Fruit fly (Drosophila melanogaster) whole organism, embryonic: ENCODE data around the gene Gcn5.

Source experiments
- ATbp ChIP-seq: fragments of 200-800 bp; sonication (Bioruptor generic); optimal IDR thresholded peaks from 2 replicates; lab custom pipeline; 2017; ENCODE audit warnings: missing biosample characterization, mild to moderate bottlenecking, missing genetic modification characterization, missing genetic modification reagents
- Antp ChIP-seq: fragments of 200-800 bp; sonication (Bioruptor generic); optimal IDR thresholded peaks from 3 replicates; lab custom pipeline; 2016; ENCODE audit warnings: missing biosample characterization, missing genetic modification characterization
- Atf-2 ChIP-seq: fragments of 200-800 bp; sonication (Bioruptor generic); optimal IDR thresholded peaks from 2 replicates; lab custom pipeline; 2016; ENCODE audit warnings: missing biosample characterization, missing genetic modification characterization
- CG10209 ChIP-seq: fragments of 200-800 bp; sonication (Bioruptor generic); optimal IDR thresholded peaks from 3 replicates; lab custom pipeline; 2017; ENCODE audit warnings: missing biosample characterization, mild to moderate bottlenecking, missing genetic modification characterization, missing genetic modification reagents
- CG10366 ChIP-seq: fragments of 200-800 bp; sonication (Bioruptor generic); IDR thresholded peaks from 2 replicates; pipeline ENCODE4 v1.3.6; 2022; ENCODE audit warnings: missing biosample characterization, missing genetic modification characterization
- CG14710 ChIP-seq: fragments of 200-800 bp; sonication (Bioruptor generic); optimal IDR thresholded peaks from 3 replicates; lab custom pipeline; 2019; ENCODE audit warnings: missing biosample characterization, mild to moderate bottlenecking, missing genetic modification characterization, moderate library complexity
- CG15479 ChIP-seq: fragments of 200-800 bp; sonication (Bioruptor generic); optimal IDR thresholded peaks from 3 replicates; lab custom pipeline; 2019; ENCODE audit warnings: missing biosample characterization, mild to moderate bottlenecking, missing genetic modification characterization, moderate library complexity
- CG18262 ChIP-seq: fragments of 200-800 bp; optimal IDR thresholded peaks from 3 replicates; lab custom pipeline; 2019; ENCODE audit warnings: missing biosample characterization, mild to moderate bottlenecking, missing genetic modification characterization, moderate library complexity
- CG1832 ChIP-seq: fragments of 200-800 bp; sonication (Bioruptor generic); optimal IDR thresholded peaks from 2 replicates; lab custom pipeline; 2017; ENCODE audit warnings: missing biosample characterization, mild to moderate bottlenecking, missing genetic modification characterization, inconsistent platforms
- CG18476 ChIP-seq: fragments of 200-800 bp; sonication (Bioruptor generic); optimal IDR thresholded peaks from 2 replicates; lab custom pipeline; 2016; ENCODE audit warnings: missing biosample characterization, mild to moderate bottlenecking, missing genetic modification characterization
- CG18764 ChIP-seq: fragments of 200-800 bp; sonication (Bioruptor generic); optimal IDR thresholded peaks from 3 replicates; lab custom pipeline; 2016; ENCODE audit warnings: missing biosample characterization, missing genetic modification characterization
- CG2875 ChIP-seq: fragments of 200-800 bp; sonication (Bioruptor generic); optimal IDR thresholded peaks from 2 replicates; lab custom pipeline; 2017; ENCODE audit warnings: missing biosample characterization, mild to moderate bottlenecking, missing genetic modification characterization, missing genetic modification reagents
- CG31441 ChIP-seq: fragments of 200-800 bp; sonication (Bioruptor generic); IDR thresholded peaks from 2 replicates; pipeline ENCODE4 v1.3.6; 2022; ENCODE audit warnings: missing biosample characterization, missing genetic modification characterization
- CG32532 ChIP-seq: fragments of 200-800 bp; sonication (Bioruptor generic); IDR thresholded peaks from 2 replicates; pipeline ENCODE4 v1.3.6; 2022; ENCODE audit warnings: missing biosample characterization, missing genetic modification characterization
- CG3847 ChIP-seq: fragments of 200-800 bp; sonication (Bioruptor generic); IDR thresholded peaks from 2 replicates; pipeline ENCODE4 v1.3.6; 2022; ENCODE audit warnings: missing biosample characterization, missing genetic modification characterization
- CG3995 ChIP-seq: fragments of 200-800 bp; sonication (Bioruptor generic); optimal IDR thresholded peaks from 3 replicates; lab custom pipeline; 2016; ENCODE audit warnings: missing biosample characterization, missing genetic modification characterization
- CG4404 ChIP-seq: fragments of 200-800 bp; sonication (Bioruptor generic); IDR thresholded peaks from 2 replicates; pipeline ENCODE4 v1.3.6; 2022; ENCODE audit warnings: missing biosample characterization, missing genetic modification characterization
- CG4854 ChIP-seq: fragments of 200-800 bp; sonication (Bioruptor generic); optimal IDR thresholded peaks from 2 replicates; lab custom pipeline; 2016; ENCODE audit warnings: missing biosample characterization, missing genetic modification characterization, inconsistent platforms
- CG7556 ChIP-seq: fragments of 200-800 bp; sonication (Bioruptor generic); optimal IDR thresholded peaks from 2 replicates; lab custom pipeline; 2017; ENCODE audit warnings: missing biosample characterization, mild to moderate bottlenecking, missing genetic modification characterization
- CTCF ChIP-seq: fragments of 200-800 bp; sonication (Bioruptor generic); optimal IDR thresholded peaks from 2 replicates; lab custom pipeline; 2017; ENCODE audit warnings: missing biosample characterization, mild to moderate bottlenecking, missing genetic modification characterization, moderate library complexity
- Doc3 ChIP-seq: fragments of 200-800 bp; sonication (Bioruptor generic); IDR thresholded peaks from 3 replicates; pipeline ENCODE4 v1.3.6; 2022; ENCODE audit warnings: missing biosample characterization, missing genetic modification characterization; ENCODE audit not compliant: partially characterized antibody
- HLHmδ ChIP-seq: fragments of 200-800 bp; sonication (Bioruptor generic); optimal IDR thresholded peaks from 2 replicates; lab custom pipeline; 2018; ENCODE audit warnings: missing biosample characterization, mild to moderate bottlenecking, missing genetic modification characterization, moderate library complexity
- MTF-1 ChIP-seq: fragments of 200-800 bp; sonication (Bioruptor generic); optimal IDR thresholded peaks from 2 replicates; lab custom pipeline; 2018; ENCODE audit warnings: missing biosample characterization, mild to moderate bottlenecking, missing genetic modification characterization, borderline replicate concordance
- Poxn ChIP-seq: fragments of 200-800 bp; sonication (Bioruptor generic); IDR thresholded peaks from 2 replicates; pipeline ENCODE4 v1.3.6; 2022; ENCODE audit warnings: missing biosample characterization, missing genetic modification characterization
- Sox100B ChIP-seq: fragments of 200-800 bp; sonication (Bioruptor generic); optimal IDR thresholded peaks from 3 replicates; lab custom pipeline; 2018; ENCODE audit warnings: missing biosample characterization, mild to moderate bottlenecking, missing genetic modification characterization
- abd-A ChIP-seq: fragments of 200-800 bp; sonication (Bioruptor generic); optimal IDR thresholded peaks from 3 replicates; lab custom pipeline; 2019; ENCODE audit warnings: missing biosample characterization, mild to moderate bottlenecking, missing genetic modification characterization, moderate library complexity
- ara ChIP-seq: fragments of 200-800 bp; sonication (Bioruptor generic); IDR thresholded peaks from 2 replicates; pipeline ENCODE4 v1.3.6; 2022; ENCODE audit warnings: missing biosample characterization, missing genetic modification characterization
- caup ChIP-seq: fragments of 200-800 bp; sonication (Bioruptor generic); optimal IDR thresholded peaks from 3 replicates; lab custom pipeline; 2017; ENCODE audit warnings: missing biosample characterization, mild to moderate bottlenecking, missing genetic modification characterization, moderate library complexity; ENCODE audit not compliant: severe bottlenecking
- exex ChIP-seq: fragments of 200-800 bp; sonication (Bioruptor generic); optimal IDR thresholded peaks from 4 replicates; lab custom pipeline; 2018; ENCODE audit warnings: missing biosample characterization, mild to moderate bottlenecking, missing genetic modification characterization, moderate library complexity
- fru ChIP-seq: fragments of >200 bp; optimal IDR thresholded peaks from 2 replicates; lab custom pipeline; 2017
- gem ChIP-seq: fragments of 200-800 bp; sonication (Bioruptor generic); optimal IDR thresholded peaks from 2 replicates; lab custom pipeline; 2019; ENCODE audit warnings: missing biosample characterization, mild to moderate bottlenecking, missing genetic modification characterization, moderate library complexity
- gro ChIP-seq: fragments of 200-800 bp; sonication (Bioruptor generic); optimal IDR thresholded peaks from 2 replicates; lab custom pipeline; 2016; ENCODE audit warnings: missing biosample characterization, missing genetic modification characterization
- hbn ChIP-seq: fragments of 200-800 bp; sonication (Bioruptor generic); IDR thresholded peaks from 2 replicates; pipeline ENCODE4 v1.3.6; 2022; ENCODE audit warnings: missing biosample characterization, missing genetic modification characterization; ENCODE audit not compliant: partially characterized antibody
- hth ChIP-seq: fragments of >200 bp; optimal IDR thresholded peaks from 2 replicates; lab custom pipeline; 2017; ENCODE audit warnings: inconsistent platforms
- jumu ChIP-seq: fragments of 200-800 bp; sonication (Bioruptor generic); optimal IDR thresholded peaks from 3 replicates; lab custom pipeline; 2016; ENCODE audit warnings: missing biosample characterization, missing genetic modification characterization
- kay ChIP-seq: fragments of 200-800 bp; sonication (Bioruptor generic); optimal IDR thresholded peaks from 2 replicates; lab custom pipeline; 2016; ENCODE audit warnings: missing biosample characterization, missing genetic modification characterization
- lola ChIP-seq, 3 experiments: fragments of >200 bp in 2 of 3; fragments of 200-800 bp in 1 of 3; sonication (Bioruptor generic) in 1 of 3; optimal IDR thresholded peaks; 2 replicates each; lab custom pipeline; 2017 to 2019; ENCODE audit warnings: missing biosample characterization in 3 of 3, missing genetic modification characterization in 3 of 3, mild to moderate bottlenecking in 1 of 3, moderate library complexity in 1 of 3
- mam ChIP-seq: fragments of 200-800 bp; sonication (Bioruptor generic); optimal IDR thresholded peaks from 3 replicates; lab custom pipeline; 2016; ENCODE audit warnings: missing biosample characterization, missing genetic modification characterization
- mld ChIP-seq: fragments of 200-800 bp; sonication (Bioruptor generic); IDR thresholded peaks from 3 replicates; pipeline ENCODE4 v1.3.6; 2022; ENCODE audit warnings: missing biosample characterization, missing genetic modification characterization; ENCODE audit not compliant: partially characterized antibody
- p53 ChIP-seq: fragments of 200-800 bp; sonication (Bioruptor generic); optimal IDR thresholded peaks from 2 replicates; lab custom pipeline; 2016; ENCODE audit warnings: missing biosample characterization, missing genetic modification characterization
- peb ChIP-seq: fragments of 200-800 bp; sonication (Bioruptor generic); IDR thresholded peaks from 2 replicates; pipeline ENCODE4 v1.3.6; 2022; ENCODE audit warnings: missing biosample characterization, missing genetic modification characterization
- pnt ChIP-seq: fragments of 200-800 bp; sonication (Bioruptor generic); optimal IDR thresholded peaks from 3 replicates; lab custom pipeline; 2016; ENCODE audit warnings: missing biosample characterization, missing genetic modification characterization
- pzg ChIP-seq: fragments of 200-800 bp; sonication (Bioruptor generic); optimal IDR thresholded peaks from 3 replicates; lab custom pipeline; 2018; ENCODE audit warnings: missing biosample characterization, mild to moderate bottlenecking, missing genetic modification characterization, moderate library complexity
- run ChIP-seq: fragments of 200-800 bp; sonication (Bioruptor generic); optimal IDR thresholded peaks from 3 replicates; lab custom pipeline; 2018; ENCODE audit warnings: missing biosample characterization, mild to moderate bottlenecking, missing genetic modification characterization
- sob ChIP-seq: fragments of 200-800 bp; sonication (Bioruptor generic); IDR thresholded peaks from 2 replicates; pipeline ENCODE4 v1.3.6; 2022; ENCODE audit warnings: missing biosample characterization, missing genetic modification characterization
- sqz ChIP-seq: fragments of 200-800 bp; sonication (Bioruptor generic); optimal IDR thresholded peaks from 3 replicates; lab custom pipeline; 2018; ENCODE audit warnings: missing biosample characterization, mild to moderate bottlenecking, missing genetic modification characterization
- stwl ChIP-seq: fragments of 200-800 bp; sonication (Bioruptor generic); optimal IDR thresholded peaks from 3 replicates; lab custom pipeline; 2018; ENCODE audit warnings: missing biosample characterization, mild to moderate bottlenecking, missing genetic modification characterization, moderate library complexity
- trh ChIP-seq: fragments of 200-800 bp; sonication (Bioruptor generic); optimal IDR thresholded peaks from 2 replicates; lab custom pipeline; 2016; ENCODE audit warnings: missing biosample characterization, missing genetic modification characterization
- unc-4 ChIP-seq: fragments of 200-800 bp; sonication (Bioruptor generic); IDR thresholded peaks from 2 replicates; pipeline ENCODE4 v1.3.6; 2022; ENCODE audit warnings: missing biosample characterization, missing genetic modification characterization; ENCODE audit not compliant: partially characterized antibody
- unpg ChIP-seq: fragments of 200-800 bp; sonication (Bioruptor generic); optimal IDR thresholded peaks from 3 replicates; lab custom pipeline; 2018; ENCODE audit warnings: missing biosample characterization, mild to moderate bottlenecking, missing genetic modification characterization, moderate library complexity
- usp ChIP-seq: fragments of >200 bp; optimal IDR thresholded peaks from 2 replicates; lab custom pipeline; 2017; ENCODE audit warnings: missing biosample characterization, missing genetic modification characterization

Gcn5 gene

dm6 chr3L:12482917-12483316 lies 40.9 kb downstream of the Gcn5 start (continued):
- no peak for TF ChIP-seq pzg (GFP tag; lab: Kevin White, UChicago)
- TF ChIP-seq Antp (GFP tag; lab: Kevin White, UChicago): peak; percentile 23
- peak; percentile 79 for TF ChIP-seq sqz (GFP tag; lab: Kevin White, UChicago)
- no peak for TF ChIP-seq mld (GFP tag; lab: Robert Waterston, UW)
- no peak for TF ChIP-seq hbn (GFP tag; lab: Robert Waterston, UW)
- peak; percentile 55 for TF ChIP-seq CG3847 (GFP tag; lab: Robert Waterston, UW)
- peak; percentile 71 for TF ChIP-seq CG2875 (GFP tag; lab: Kevin White, UChicago)
- no peak for TF ChIP-seq CG3995 (GFP tag; lab: Kevin White, UChicago)
- TF ChIP-seq CG7556 (GFP tag; lab: Kevin White, UChicago): peak; percentile 81
- peak; percentile 45 for TF ChIP-seq mam (GFP tag; lab: Kevin White, UChicago)
- no peak for TF ChIP-seq kay (GFP tag; lab: Kevin White, UChicago)
- TF ChIP-seq unpg (GFP tag; lab: Kevin White, UChicago): peak; percentile 69
- peak; percentile 62 for TF ChIP-seq trh (GFP tag; lab: Kevin White, UChicago)
- TF ChIP-seq lola (GFP tag; optimal IDR thresholded peaks at IDR 0.05; lab: Kevin White, UChicago): peak in 1 of 3 experiments; percentile 54
- peak; percentile 51 for TF ChIP-seq Atf-2 (GFP tag; lab: Kevin White, UChicago)
- peak; percentile 33; the same call in 1 of the 2 replicates for TF ChIP-seq CG4404 (GFP tag; lab: Robert Waterston, UW)
- no peak for TF ChIP-seq CG1832 (GFP tag; lab: Kevin White, UChicago)
- peak; percentile 90 for TF ChIP-seq CG31441
- peak; percentile 75 for TF ChIP-seq CG10209 (GFP tag; lab: Kevin White, UChicago)
- peak; percentile 57 for TF ChIP-seq CG10366
- peak; percentile 86 for TF ChIP-seq Sox100B
- TF ChIP-seq HLHmδ (GFP tag; lab: Kevin White, UChicago): no peak
- TF ChIP-seq caup (GFP tag; lab: Kevin White, UChicago): peak; percentile 56
- no peak for TF ChIP-seq MTF-1 (GFP tag; lab: Kevin White, UChicago)
- no peak for TF ChIP-seq usp
- TF ChIP-seq p53 (GFP tag; lab: Kevin White, UChicago): no peak
- TF ChIP-seq sob (GFP tag; lab: Robert Waterston, UW): peak; percentile 64
- TF ChIP-seq CTCF: no peak
- peak; percentile 32 for TF ChIP-seq exex (tag; lab: Kevin White, UChicago)
- peak; percentile 56 for TF ChIP-seq CG4854 (GFP tag; lab: Kevin White, UChicago)
- TF ChIP-seq peb: peak; percentile 55; the same call in 1 of the 2 replicates
- no peak for TF ChIP-seq Doc3
- TF ChIP-seq jumu: peak; percentile 22
- TF ChIP-seq gro (GFP tag; lab: Kevin White, UChicago): peak; percentile 33
- TF ChIP-seq fru (lab: Kevin White, UChicago): no peak
- no peak for TF ChIP-seq Poxn
- peak; percentile 67 for TF ChIP-seq ATbp (GFP tag; lab: Kevin White, UChicago)
- no peak for TF ChIP-seq stwl
- peak; percentile 57 for TF ChIP-seq CG18476 (GFP tag; lab: Kevin White, UChicago)
- peak; percentile 32 for TF ChIP-seq pnt (GFP tag; lab: Kevin White, UChicago)
- no peak for TF ChIP-seq unc-4 (GFP tag; lab: Robert Waterston, UW)
- TF ChIP-seq run (tag; lab: Kevin White, UChicago): peak; percentile 54
- peak; percentile 41; the same call in 1 of the 2 replicates for TF ChIP-seq ara (GFP tag; lab: Robert Waterston, UW)
- TF ChIP-seq abd-A (tag; lab: Kevin White, UChicago): no peak
- TF ChIP-seq hth: no peak
- no peak for TF ChIP-seq CG15479 (GFP tag; lab: Kevin White, UChicago)
- peak; percentile 20 for TF ChIP-seq CG18764 (GFP tag; lab: Kevin White, UChicago)
- peak; percentile 88 for TF ChIP-seq CG18262 (tag; lab: Kevin White, UChicago)
- peak; percentile 59; the same call in 1 of the 2 replicates for TF ChIP-seq CG32532 (GFP tag; lab: Robert Waterston, UW)
- peak; percentile 86 for TF ChIP-seq gem (tag; lab: Kevin White, UChicago)
- peak; percentile 73 for TF ChIP-seq CG14710 (tag; lab: Kevin White, UChicago)
